Fruit fly (Drosophila melanogaster) whole organism, wandering third instar larva: ENCODE data around the gene Rack1.

Source experiments
- Abd-B ChIP-seq: fragments of >200 bp; optimal IDR thresholded peaks from 2 replicates; lab custom pipeline; 2017; ENCODE audit warnings: missing biosample characterization, missing genetic modification characterization
- CG32264 ChIP-seq: fragments of 200-800 bp; sonication (Bioruptor generic); optimal IDR thresholded peaks from 2 replicates; lab custom pipeline; 2016; ENCODE audit warnings: missing biosample characterization, missing genetic modification characterization
- CG9705 ChIP-seq: fragments of 200-800 bp; sonication (Bioruptor generic); optimal IDR thresholded peaks from 2 replicates; lab custom pipeline; 2018; ENCODE audit warnings: missing biosample characterization, mild to moderate bottlenecking, missing genetic modification characterization
- CrebA ChIP-seq: fragments of 200-800 bp; sonication (Bioruptor generic); optimal IDR thresholded peaks from 2 replicates; lab custom pipeline; 2016; ENCODE audit warnings: missing biosample characterization, mild to moderate bottlenecking, missing genetic modification characterization, borderline replicate concordance
- Dfd ChIP-seq: fragments of >200 bp; optimal IDR thresholded peaks from 2 replicates; lab custom pipeline; 2017; ENCODE audit warnings: missing biosample characterization, missing genetic modification characterization
- Dif ChIP-seq: fragments of 200-275, 200-300 bp; sonication (Bioruptor generic); optimal IDR thresholded peaks from 2 replicates; lab custom pipeline; 2018; ENCODE audit warnings: missing biosample characterization, missing genetic modification characterization; ENCODE audit not compliant: partially characterized antibody
- GATAd ChIP-seq: sonication (Bioruptor generic); optimal IDR thresholded peaks from 2 replicates; lab custom pipeline; 2016; ENCODE audit warnings: missing biosample characterization, missing genetic modification characterization
- HLH106 ChIP-seq: fragments of 200-800 bp; optimal IDR thresholded peaks from 3 replicates; lab custom pipeline; 2019; ENCODE audit warnings: missing biosample characterization, mild to moderate bottlenecking, missing genetic modification characterization, moderate library complexity
- Hnf4 ChIP-seq: fragments of 200-800 bp; sonication (Bioruptor generic); optimal IDR thresholded peaks from 2 replicates; lab custom pipeline; 2016; ENCODE audit warnings: missing biosample characterization, mild to moderate bottlenecking, missing genetic modification characterization
- Hr78 ChIP-seq: fragments of >200 bp; optimal IDR thresholded peaks from 2 replicates; lab custom pipeline; 2017; ENCODE audit warnings: missing biosample characterization, missing genetic modification characterization
- Hr83 ChIP-seq: fragments of 200-300 bp; sonication (Bioruptor generic); optimal IDR thresholded peaks from 2 replicates; lab custom pipeline; 2016; ENCODE audit warnings: missing biosample characterization, mild to moderate bottlenecking, missing genetic modification characterization, moderate library complexity; ENCODE audit not compliant: poor library complexity, severe bottlenecking
- Jra ChIP-seq: sonication (Bioruptor generic); optimal IDR thresholded peaks from 2 replicates; lab custom pipeline; 2016; ENCODE audit warnings: missing biosample characterization, missing genetic modification characterization
- Mio ChIP-seq: sonication (Bioruptor generic); optimal IDR thresholded peaks from 2 replicates; lab custom pipeline; 2016; ENCODE audit warnings: missing biosample characterization, missing genetic modification characterization
- Myc ChIP-seq: fragments of >200 bp; optimal IDR thresholded peaks from 2 replicates; lab custom pipeline; 2017
- N ChIP-seq: fragments of >200 bp; optimal IDR thresholded peaks from 2 replicates; lab custom pipeline; 2018; ENCODE audit warnings: missing biosample characterization, missing external identifiers, missing genetic modification characterization
- OdsH ChIP-seq: fragments of 200-800 bp; sonication (Bioruptor generic); optimal IDR thresholded peaks from 2 replicates; lab custom pipeline; 2016; ENCODE audit warnings: missing biosample characterization, mild to moderate bottlenecking, missing genetic modification characterization
- Rel ChIP-seq, 2 experiments: fragments of 200-800 bp; sonication (Bioruptor generic) in 1 of 2; optimal IDR thresholded peaks; 2 replicates in 1 of 2; 3 replicates in 1 of 2; lab custom pipeline; 2016 to 2019; ENCODE audit warnings: mild to moderate bottlenecking in 2 of 2, missing biosample characterization in 2 of 2, missing genetic modification characterization in 2 of 2, moderate library complexity in 1 of 2
- Sp1 ChIP-seq: fragments of 200-800 bp; sonication (Bioruptor generic); optimal IDR thresholded peaks from 3 replicates; lab custom pipeline; 2019; ENCODE audit warnings: missing biosample characterization, mild to moderate bottlenecking, missing genetic modification characterization, moderate library complexity
- Vsx2 ChIP-seq: fragments of 200-300, 225-300 bp; sonication (Bioruptor generic); optimal IDR thresholded peaks from 2 replicates; lab custom pipeline; 2018; ENCODE audit warnings: missing biosample characterization, missing genetic modification characterization; ENCODE audit not compliant: partially characterized antibody
- br ChIP-seq: fragments of 200-800 bp; sonication (Bioruptor generic); optimal IDR thresholded peaks from 2 replicates; lab custom pipeline; 2016; ENCODE audit warnings: missing biosample characterization, missing genetic modification characterization
- dmrt93B ChIP-seq: fragments of 200-800 bp; sonication (Bioruptor generic); optimal IDR thresholded peaks from 2 replicates; lab custom pipeline; 2018; ENCODE audit warnings: missing biosample characterization, mild to moderate bottlenecking, missing genetic modification characterization
- dsf ChIP-seq: sonication (Bioruptor generic); optimal IDR thresholded peaks from 2 replicates; lab custom pipeline; 2016; ENCODE audit warnings: missing biosample characterization, missing genetic modification characterization, borderline replicate concordance
- ey ChIP-seq: fragments of 200-800 bp; sonication (Bioruptor generic); optimal IDR thresholded peaks from 2 replicates; lab custom pipeline; 2016; ENCODE audit warnings: missing biosample characterization, missing genetic modification characterization
- foxo ChIP-seq, 2 experiments: fragments of 200-800 bp; sonication (Bioruptor generic); optimal IDR thresholded peaks; 2 replicates in 1 of 2; 3 replicates in 1 of 2; lab custom pipeline; 2016 to 2017; ENCODE audit warnings: missing biosample characterization in 2 of 2, missing genetic modification characterization in 2 of 2
- fru ChIP-seq: fragments of 200-800 bp; sonication (Bioruptor generic); optimal IDR thresholded peaks from 3 replicates; lab custom pipeline; 2016; ENCODE audit warnings: missing biosample characterization, mild to moderate bottlenecking, missing genetic modification characterization
- h ChIP-seq: fragments of 200-800 bp; sonication (Bioruptor generic); optimal IDR thresholded peaks from 3 replicates; lab custom pipeline; 2016; ENCODE audit warnings: missing biosample characterization, mild to moderate bottlenecking, missing genetic modification characterization
- jim ChIP-seq: fragments of 175-275, 200-325 bp; sonication (Bioruptor generic); optimal IDR thresholded peaks from 2 replicates; lab custom pipeline; 2016; ENCODE audit warnings: missing biosample characterization, mild to moderate bottlenecking, missing genetic modification characterization
- lola ChIP-seq: fragments of >200 bp; optimal IDR thresholded peaks from 2 replicates; lab custom pipeline; 2017; ENCODE audit warnings: missing biosample characterization, missing genetic modification characterization
- pan ChIP-seq: fragments of >200 bp; optimal IDR thresholded peaks from 2 replicates; lab custom pipeline; 2017
- psq ChIP-seq: fragments of 200-800 bp; sonication (Bioruptor generic); optimal IDR thresholded peaks from 3 replicates; lab custom pipeline; 2017; ENCODE audit warnings: missing biosample characterization, mild to moderate bottlenecking, missing genetic modification characterization, moderate library complexity
- rgr ChIP-seq: fragments of 200-800 bp; sonication (Bioruptor generic); optimal IDR thresholded peaks from 3 replicates; lab custom pipeline; 2016; ENCODE audit warnings: missing biosample characterization, mild to moderate bottlenecking, missing genetic modification characterization
- sage ChIP-seq: fragments of 200-800 bp; sonication (Bioruptor generic); optimal IDR thresholded peaks from 2 replicates; lab custom pipeline; 2016; ENCODE audit warnings: missing biosample characterization, mild to moderate bottlenecking, missing genetic modification characterization
- sv ChIP-seq: fragments of 200-800 bp; sonication (Bioruptor generic); optimal IDR thresholded peaks from 3 replicates; lab custom pipeline; 2016; ENCODE audit warnings: missing biosample characterization, missing genetic modification characterization
- usp ChIP-seq: fragments of >200 bp; optimal IDR thresholded peaks from 2 replicates; lab custom pipeline; 2017; ENCODE audit warnings: missing biosample characterization, missing genetic modification characterization
- woc ChIP-seq: sonication (Bioruptor generic); optimal IDR thresholded peaks from 2 replicates; lab custom pipeline; 2016; ENCODE audit warnings: missing biosample characterization, mild to moderate bottlenecking, missing genetic modification characterization

Gene Rack1

dm6 chr2L:7790081-7790447 lies 37.1 kb downstream of the Rack1 start:
- TF ChIP-seq psq = no peak

- TF ChIP-seq Myc (lab: Kevin White, UChicago) = no peak
These were observed 38.1 kb downstream of the Rack1 start for dm6 chr2L:7788952-7789466.

- TF ChIP-seq Abd-B (GFP tag; lab: Kevin White, UChicago) (no peak), Mio (no peak), Hr78 (no peak), Myc (lab: Kevin White, UChicago) (no peak), br (peak; percentile 52), psq (peak; percentile 49), Hnf4 (no peak), ey (GFP tag; lab: Kevin White, UChicago) (peak; percentile 56), pan (lab: Kevin White, UChicago) (no peak), N (GFP tag; lab: Kevin White, UChicago) (no peak), jim (GFP tag; lab: Kevin White, UChicago) (no peak), OdsH (GFP tag; lab: Kevin White, UChicago) (peak; percentile 58), Rel (GFP tag; optimal IDR thresholded peaks at IDR 0.05; lab: Kevin White, UChicago) (peak; percentile 8), Rel (tag; optimal IDR thresholded peaks at IDR 0.05; lab: Kevin White, UChicago) (no peak), HLH106 (tag; lab: Kevin White, UChicago) (peak; percentile 57), Jra (GFP tag; lab: Kevin White, UChicago) (peak; percentile 6), rgr (GFP tag; lab: Kevin White, UChicago) (peak; percentile 66), dsf (no peak), lola (GFP tag; lab: Kevin White, UChicago) (no peak), Dif (no peak), fru (peak; percentile 58), usp (no peak), Vsx2 (GFP tag; lab: Kevin White, UChicago) (no peak), sage (GFP tag; lab: Kevin White, UChicago) (peak; percentile 56), CrebA (no peak), Sp1 (GFP tag; lab: Kevin White, UChicago) (no peak), CG9705 (no peak), sv (peak; percentile 24), Dfd (GFP tag; lab: Kevin White, UChicago) (no peak), dmrt93B (GFP tag; lab: Kevin White, UChicago) (no peak), GATAd (GFP tag; lab: Kevin White, UChicago) (no peak), woc (GFP tag; lab: Kevin White, UChicago) (no peak), foxo (GFP tag; optimal IDR thresholded peaks at IDR 0.05; lab: Kevin White, UChicago) (peak in 1 of 2 experiments; percentile 74), CG32264 (no peak), h (GFP tag; lab: Kevin White, UChicago) (peak; percentile 68), Hr83 (GFP tag; lab: Kevin White, UChicago) (peak; percentile 61)
These were observed 44.2 kb downstream of the Rack1 start, which contains the start of gene Brd7-9 for dm6 chr2L:7782788-7783401. Brd7-9 (plus strand) TSS chr2L:7782865.

- TF ChIP-seq Hr83 (GFP tag; lab: Kevin White, UChicago) (no peak), Myc (lab: Kevin White, UChicago) (no peak), Mio (no peak), fru (no peak), Dfd (GFP tag; lab: Kevin White, UChicago) (no peak), Hnf4 (no peak), lola (GFP tag; lab: Kevin White, UChicago) (no peak)
These were observed 46.0 kb downstream of the Rack1 start, which contains the start of gene CG7164 for dm6 chr2L:7781165-7781564. CG7164 (plus strand) TSS chr2L:7781465.
